Fruit fly (Drosophila melanogaster) whole organism, embryonic: ENCODE measurements around the gene Fas2.

Experiments
- ATbp ChIP-seq: fragments of 200-800 bp; sonication (Bioruptor generic); optimal IDR thresholded peaks from 2 replicates; lab custom pipeline; 2017; ENCODE audit warnings: missing biosample characterization, mild to moderate bottlenecking, missing genetic modification characterization, missing genetic modification reagents
- Antp ChIP-seq: fragments of 200-800 bp; sonication (Bioruptor generic); optimal IDR thresholded peaks from 3 replicates; lab custom pipeline; 2016; ENCODE audit warnings: missing biosample characterization, missing genetic modification characterization
- Atf3 ChIP-seq: fragments of 200-800 bp; sonication (Bioruptor generic); optimal IDR thresholded peaks from 3 replicates; lab custom pipeline; 2016; ENCODE audit warnings: missing biosample characterization, missing genetic modification characterization
- BEAF-32 ChIP-seq: fragments of 200-800 bp; sonication (Bioruptor generic); optimal IDR thresholded peaks from 3 replicates; lab custom pipeline; 2017; ENCODE audit warnings: missing biosample characterization, missing genetic modification characterization, mild to moderate bottlenecking, moderate library complexity, missing genetic modification reagents
- Bgb ChIP-seq: fragments of 200-800 bp; sonication (Bioruptor generic); IDR thresholded peaks from 2 replicates; pipeline ENCODE4 v1.3.6; 2022; ENCODE audit warnings: missing biosample characterization, missing genetic modification characterization; ENCODE audit not compliant: partially characterized antibody
- C15 ChIP-seq: fragments of 200-800 bp; sonication (Bioruptor generic); IDR thresholded peaks from 3 replicates; pipeline ENCODE4 v1.3.6; 2022; ENCODE audit warnings: missing biosample characterization, missing genetic modification characterization
- CG10267 ChIP-seq: fragments of 200-800 bp; sonication (Bioruptor generic); optimal IDR thresholded peaks from 2 replicates; lab custom pipeline; 2018; ENCODE audit warnings: missing biosample characterization, mild to moderate bottlenecking, missing genetic modification characterization, moderate library complexity
- CG11398 ChIP-seq: fragments of 200-800 bp; sonication (Bioruptor generic); optimal IDR thresholded peaks from 2 replicates; lab custom pipeline; 2016; ENCODE audit warnings: missing biosample characterization, missing genetic modification characterization
- CG12659 ChIP-seq: fragments of 200-800 bp; sonication (Bioruptor generic); optimal IDR thresholded peaks from 3 replicates; lab custom pipeline; 2017; ENCODE audit warnings: mild to moderate bottlenecking, missing biosample characterization, missing genetic modification reagents, missing genetic modification characterization
- CG14710 ChIP-seq: fragments of 200-800 bp; sonication (Bioruptor generic); optimal IDR thresholded peaks from 3 replicates; lab custom pipeline; 2019; ENCODE audit warnings: missing biosample characterization, mild to moderate bottlenecking, missing genetic modification characterization, moderate library complexity
- CG3065 ChIP-seq: fragments of 200-800 bp; sonication (Bioruptor generic); optimal IDR thresholded peaks from 2 replicates; lab custom pipeline; 2016; ENCODE audit warnings: missing biosample characterization, missing genetic modification characterization
- CG31441 ChIP-seq: fragments of 200-800 bp; sonication (Bioruptor generic); IDR thresholded peaks from 2 replicates; pipeline ENCODE4 v1.3.6; 2022; ENCODE audit warnings: missing biosample characterization, missing genetic modification characterization
- CG3281 ChIP-seq: fragments of 200-800 bp; sonication (Bioruptor generic); optimal IDR thresholded peaks from 3 replicates; lab custom pipeline; 2017; ENCODE audit warnings: missing biosample characterization, mild to moderate bottlenecking, missing genetic modification characterization
- CG34224 ChIP-seq: fragments of 200-800 bp; sonication (Bioruptor generic); IDR thresholded peaks from 3 replicates; pipeline ENCODE4 v1.3.6; 2022; ENCODE audit warnings: missing biosample characterization, missing genetic modification characterization; ENCODE audit not compliant: partially characterized antibody
- CG3995 ChIP-seq: fragments of 200-800 bp; sonication (Bioruptor generic); optimal IDR thresholded peaks from 3 replicates; lab custom pipeline; 2016; ENCODE audit warnings: missing biosample characterization, missing genetic modification characterization
- CG43689 ChIP-seq: fragments of 200-800 bp; sonication (Bioruptor generic); IDR thresholded peaks from 2 replicates; pipeline ENCODE4 v1.3.6; 2022; ENCODE audit warnings: missing biosample characterization, missing genetic modification characterization
- CG9727 ChIP-seq: fragments of 200-800 bp; sonication (Bioruptor generic); optimal IDR thresholded peaks from 3 replicates; lab custom pipeline; 2017; ENCODE audit warnings: missing biosample characterization, mild to moderate bottlenecking, missing genetic modification characterization
- Camta ChIP-seq: fragments of 200-800 bp; sonication (Bioruptor generic); optimal IDR thresholded peaks from 2 replicates; lab custom pipeline; 2016; ENCODE audit warnings: missing biosample characterization, missing genetic modification characterization
- Dll ChIP-seq: fragments of 200-800 bp; sonication (Bioruptor generic); IDR thresholded peaks from 4 replicates; pipeline ENCODE4 v1.3.6; 2022; ENCODE audit warnings: missing biosample characterization, missing genetic modification characterization; ENCODE audit not compliant: partially characterized antibody
- Dp ChIP-seq: fragments of 200-800 bp; sonication (Bioruptor generic); optimal IDR thresholded peaks from 2 replicates; lab custom pipeline; 2018; ENCODE audit warnings: missing biosample characterization, mild to moderate bottlenecking, missing genetic modification characterization, moderate library complexity
- Dref ChIP-seq: fragments of 200-800 bp; sonication (Bioruptor generic); IDR thresholded peaks from 2 replicates; pipeline ENCODE4 v1.3.6; 2022; ENCODE audit warnings: missing biosample characterization, missing genetic modification characterization
- E2f2 ChIP-seq: fragments of 200-800 bp; sonication (Bioruptor generic); IDR thresholded peaks from 2 replicates; pipeline ENCODE4 v1.3.6; 2022; ENCODE audit warnings: missing biosample characterization, missing genetic modification characterization
- Fer2 ChIP-seq: fragments of 200-800 bp; sonication (Bioruptor generic); optimal IDR thresholded peaks from 2 replicates; lab custom pipeline; 2018; ENCODE audit warnings: missing biosample characterization, mild to moderate bottlenecking, missing genetic modification characterization, moderate library complexity
- Hand ChIP-seq: fragments of 200-800 bp; sonication (Bioruptor generic); optimal IDR thresholded peaks from 2 replicates; lab custom pipeline; 2017; ENCODE audit warnings: mild to moderate bottlenecking, missing biosample characterization, missing genetic modification reagents, missing genetic modification characterization
- Jarid2 ChIP-seq: fragments of 200-800 bp; sonication (Bioruptor generic); optimal IDR thresholded peaks from 3 replicates; lab custom pipeline; 2017; ENCODE audit warnings: mild to moderate bottlenecking, missing biosample characterization, missing genetic modification reagents, missing genetic modification characterization
- Myb ChIP-seq: fragments of 200-800 bp; sonication (Bioruptor generic); optimal IDR thresholded peaks from 2 replicates; lab custom pipeline; 2016; ENCODE audit warnings: missing biosample characterization, missing genetic modification characterization
- NC2β ChIP-seq: fragments of 200-800 bp; sonication (Bioruptor generic); optimal IDR thresholded peaks from 2 replicates; lab custom pipeline; 2016; ENCODE audit warnings: missing biosample characterization, missing genetic modification characterization
- Oaz ChIP-seq: fragments of 200-800 bp; sonication (Bioruptor generic); IDR thresholded peaks from 2 replicates; pipeline ENCODE4 v1.3.6; 2022; ENCODE audit warnings: missing biosample characterization, missing genetic modification characterization
- Opbp ChIP-seq: fragments of 200-800 bp; sonication (Bioruptor generic); IDR thresholded peaks from 3 replicates; pipeline ENCODE4 v1.3.6; 2022; ENCODE audit warnings: missing biosample characterization, missing genetic modification characterization; ENCODE audit not compliant: partially characterized antibody
- Sin3A ChIP-seq: fragments of >200 bp; optimal IDR thresholded peaks from 2 replicates; lab custom pipeline; 2018
- YL-1 ChIP-seq: fragments of 200-800 bp; sonication (Bioruptor generic); optimal IDR thresholded peaks from 3 replicates; lab custom pipeline; 2017; ENCODE audit warnings: missing biosample characterization, mild to moderate bottlenecking, missing genetic modification characterization
- ab ChIP-seq: fragments of 200-800 bp; sonication (Bioruptor generic); optimal IDR thresholded peaks from 2 replicates; lab custom pipeline; 2016; ENCODE audit warnings: missing biosample characterization, missing genetic modification characterization
- amos ChIP-seq: fragments of 200-800 bp; sonication (Bioruptor generic); IDR thresholded peaks from 2 replicates; pipeline ENCODE4 v1.3.6; 2022; ENCODE audit warnings: missing biosample characterization, missing genetic modification characterization; ENCODE audit not compliant: partially characterized antibody
- bab2 ChIP-seq: fragments of 200-800 bp; sonication (Bioruptor generic); optimal IDR thresholded peaks from 2 replicates; lab custom pipeline; 2016; ENCODE audit warnings: missing biosample characterization, missing genetic modification characterization
- croc ChIP-seq: fragments of 200-800 bp; sonication (Bioruptor generic); conservative IDR thresholded peaks from 3 replicates; pipeline ENCODE4 v1.3.6; 2022; ENCODE audit warnings: missing biosample characterization, missing genetic modification characterization
- danr ChIP-seq: fragments of 200-800 bp; sonication (Bioruptor generic); IDR thresholded peaks from 2 replicates; pipeline ENCODE4 v1.3.6; 2022; ENCODE audit warnings: missing biosample characterization, missing genetic modification characterization
- dm ChIP-seq: fragments of 200-800 bp; sonication (Bioruptor generic); optimal IDR thresholded peaks from 3 replicates; lab custom pipeline; 2016; ENCODE audit warnings: missing biosample characterization, missing genetic modification characterization
- gcm ChIP-seq: fragments of 200-800 bp; sonication (Bioruptor generic); optimal IDR thresholded peaks from 2 replicates; lab custom pipeline; 2019; ENCODE audit warnings: missing biosample characterization, mild to moderate bottlenecking, missing genetic modification characterization, moderate library complexity
- hth ChIP-seq: fragments of >200 bp; optimal IDR thresholded peaks from 2 replicates; lab custom pipeline; 2017; ENCODE audit warnings: inconsistent platforms
- ind ChIP-seq: fragments of 200-800 bp; sonication (Bioruptor generic); optimal IDR thresholded peaks from 3 replicates; lab custom pipeline; 2016; ENCODE audit warnings: missing biosample characterization, missing genetic modification characterization
- lola ChIP-seq, 3 experiments: fragments of >200 bp in 2 of 3; fragments of 200-800 bp in 1 of 3; sonication (Bioruptor generic) in 1 of 3; optimal IDR thresholded peaks; 2 replicates each; lab custom pipeline; 2017 to 2019; ENCODE audit warnings: missing biosample characterization in 3 of 3, missing genetic modification characterization in 3 of 3, mild to moderate bottlenecking in 1 of 3, moderate library complexity in 1 of 3
- phol ChIP-seq: fragments of 200-800 bp; sonication (Bioruptor generic); optimal IDR thresholded peaks from 3 replicates; lab custom pipeline; 2018; ENCODE audit warnings: missing biosample characterization, mild to moderate bottlenecking, missing genetic modification characterization, moderate library complexity
- sens ChIP-seq: fragments of 200-800 bp; sonication (Bioruptor generic); peaks from one replicate; lab custom pipeline; 2016; ENCODE audit warnings: missing biosample characterization, missing genetic modification characterization
- ssp ChIP-seq: fragments of 200-800 bp; sonication (Bioruptor generic); IDR thresholded peaks from 2 replicates; pipeline ENCODE4 v1.3.6; 2022; ENCODE audit warnings: missing biosample characterization, missing genetic modification characterization
- tin ChIP-seq: fragments of 200-800 bp; sonication (Bioruptor generic); optimal IDR thresholded peaks from 3 replicates; lab custom pipeline; 2016; ENCODE audit warnings: missing biosample characterization, missing genetic modification characterization
- trem ChIP-seq: fragments of 200-800 bp; optimal IDR thresholded peaks from 3 replicates; lab custom pipeline; 2019; ENCODE audit warnings: missing biosample characterization, mild to moderate bottlenecking, missing genetic modification characterization, moderate library complexity
- vnd ChIP-seq: fragments of 200-800 bp; sonication (Bioruptor generic); IDR thresholded peaks from 3 replicates; pipeline ENCODE4 v1.3.6; 2022; ENCODE audit warnings: missing biosample characterization, missing genetic modification characterization; ENCODE audit not compliant: partially characterized antibody
- zfh2 ChIP-seq: fragments of 200-800 bp; sonication (Bioruptor generic); optimal IDR thresholded peaks from 2 replicates; lab custom pipeline; 2016; ENCODE audit warnings: missing biosample characterization, missing genetic modification characterization

Fas2 gene

dm6 chrX:4113698-4114216 is 92.1 kb downstream of the Fas2 start, which contains the start of the genes dgt4 and Nsun2 (continued):
- TF ChIP-seq zfh2 (no peak), Myb (peak; percentile 31), tin (peak; percentile 4), Hand (no peak), sens (GFP tag; lab: Kevin White, UChicago) (peak; percentile 62), CG10267 (tag; lab: Kevin White, UChicago) (peak; percentile 19), amos (peak; percentile 68), CG12659 (GFP tag; lab: Kevin White, UChicago) (peak; percentile 32), ab (GFP tag; lab: Kevin White, UChicago) (no peak), CG14710 (tag; lab: Kevin White, UChicago) (peak; percentile 40), Sin3A (lab: Kevin White, UChicago) (peak; percentile 51), CG9727 (GFP tag; lab: Kevin White, UChicago) (peak; percentile 18), C15 (no peak), vnd (GFP tag; lab: Robert Waterston, UW) (peak; percentile 44; the same call in 1 of the 3 replicates), CG31441 (0 out of 2 replicates have a peak, but pooled peaks have one; percentile 13), CG3281 (GFP tag; lab: Kevin White, UChicago) (no peak), hth (lab: Kevin White, UChicago) (no peak), gcm (GFP tag; lab: Kevin White, UChicago) (no peak), Dll (GFP tag; lab: Robert Waterston, UW) (peak; percentile 72; the same call in 3 of the 4 replicates), Jarid2 (GFP tag; lab: Kevin White, UChicago) (no peak), Dp (GFP tag; lab: Kevin White, UChicago) (peak; percentile 49), CG3065 (GFP tag; lab: Kevin White, UChicago) (no peak), Fer2 (tag; lab: Kevin White, UChicago) (no peak), trem (tag; lab: Kevin White, UChicago) (peak; percentile 21), croc (no peak), bab2 (peak; percentile 1), BEAF-32 (GFP tag; lab: Kevin White, UChicago) (peak; percentile 74), YL-1 (GFP tag; lab: Kevin White, UChicago) (peak; percentile 49), Camta (GFP tag; lab: Kevin White, UChicago) (peak; percentile 4), CG11398 (no peak), lola (GFP tag; optimal IDR thresholded peaks at IDR 0.05; lab: Kevin White, UChicago) (peak in 1 of 3 experiments; percentile 18), ind (GFP tag; lab: Kevin White, UChicago) (peak; percentile 41), danr (GFP tag; lab: Robert Waterston, UW) (no peak), CG34224 (GFP tag; lab: Robert Waterston, UW) (peak; percentile 36; the same call in 1 of the 3 replicates), Atf3 (no peak), Oaz (GFP tag; lab: Robert Waterston, UW) (no peak), dm (GFP tag; lab: Kevin White, UChicago) (peak; percentile 64), ssp (GFP tag; lab: Robert Waterston, UW) (no peak), phol (peak; percentile 25), Opbp (no peak), CG3995 (GFP tag; lab: Kevin White, UChicago) (peak; percentile 21), E2f2 (GFP tag; lab: Robert Waterston, UW) (peak; percentile 60), CG43689 (GFP tag; lab: Robert Waterston, UW) (no peak), Antp (GFP tag; lab: Kevin White, UChicago) (peak; percentile 33), Bgb (peak; percentile 59), ATbp (GFP tag; lab: Kevin White, UChicago) (no peak), NC2β (GFP tag; lab: Kevin White, UChicago) (no peak), Dref (GFP tag; lab: Robert Waterston, UW) (peak; percentile 64)
